Fruit fly (Drosophila melanogaster): ENCODE data around the gene CG16903.

Gene CG16903

DNA sequence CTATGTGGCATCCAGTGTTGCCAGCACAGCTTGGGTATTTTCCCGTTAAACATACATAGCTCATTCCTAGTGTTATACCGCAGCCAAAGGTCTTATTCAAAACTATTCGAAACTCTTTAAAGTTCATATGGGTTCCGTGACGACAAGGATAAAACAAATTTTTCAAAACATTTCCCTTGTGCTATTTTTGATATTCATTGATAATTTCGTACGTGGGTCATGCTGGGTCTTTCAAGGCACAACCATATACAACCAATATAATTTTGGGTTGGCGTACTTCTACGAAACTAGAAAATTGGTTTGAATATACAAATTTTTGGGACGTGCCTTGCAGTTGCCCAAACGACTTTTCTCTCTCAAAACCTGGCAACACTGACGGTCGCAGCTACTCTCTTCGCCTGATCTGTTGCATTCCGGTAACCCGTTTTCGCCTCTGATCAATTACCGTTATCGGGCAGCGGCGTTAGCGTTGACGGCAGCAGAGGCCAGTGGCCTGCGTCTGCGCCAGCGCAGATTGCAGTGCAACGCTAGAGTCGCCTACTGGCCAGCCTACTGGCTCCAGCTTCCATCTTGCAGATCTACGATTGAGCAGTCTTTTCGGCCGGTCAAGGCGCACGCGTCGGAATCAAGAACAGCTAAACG lies 47.9 kb downstream of the CG16903 start:
- TF ChIP-seq noc (tag; optimal IDR thresholded peaks at IDR 0.05) = no peak

DNA sequence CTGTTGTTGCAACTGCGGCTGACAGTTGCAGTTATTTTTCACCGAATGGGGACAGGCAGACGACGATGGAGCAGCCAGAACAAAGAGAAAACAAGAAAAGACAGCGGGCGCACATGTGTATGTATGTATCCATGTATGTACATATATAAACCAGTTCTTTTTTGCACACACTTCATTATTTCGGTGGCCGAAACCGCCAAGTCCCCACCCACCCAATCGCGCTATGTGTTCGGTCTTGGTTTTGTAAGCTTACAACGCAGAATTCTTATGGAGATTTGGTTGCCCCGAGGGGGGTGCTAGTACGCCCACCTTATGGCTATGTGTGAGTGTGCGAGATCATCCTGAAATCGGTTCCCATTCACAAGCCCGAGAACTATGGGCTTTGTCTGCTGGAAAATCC lies 48.9 kb downstream of the CG16903 start:
- TF ChIP-seq noc (tag; optimal IDR thresholded peaks at IDR 0.05) = no peak

All from whole organism, larva.